Worm (Caenorhabditis elegans) whole organism, late embryonic: ENCODE data around the gene B0034.2.
A peak's percentile ranks its signal among the peaks of the same experiment; 100 is the strongest.

Experiments
- C38D4.7 ChIP-seq: fragments of 200-800 bp; sonication (Bioruptor generic); optimal IDR thresholded peaks from 2 replicates; lab custom pipeline; 2018; ENCODE audit warnings: mild to moderate bottlenecking, missing genetic modification characterization, moderate library complexity, missing compliant biosample characterization
- F13H6.1 ChIP-seq: sonication (generic microtip); optimal IDR thresholded peaks from 2 replicates; lab custom pipeline; 2016; ENCODE audit warnings: missing genetic modification characterization, missing compliant biosample characterization
- K02D7.2 ChIP-seq: sonication (generic microtip); optimal IDR thresholded peaks from 2 replicates; lab custom pipeline; 2017; ENCODE audit warnings: mild to moderate bottlenecking, missing genetic modification characterization, missing compliant biosample characterization
- T23F11.4 ChIP-seq: fragments of 200-800 bp; sonication (Bioruptor generic); optimal IDR thresholded peaks from 2 replicates; lab custom pipeline; 2018; ENCODE audit warnings: mild to moderate bottlenecking, missing genetic modification characterization, missing compliant biosample characterization
- ahr-1 ChIP-seq: sonication (generic microtip); optimal IDR thresholded peaks from 2 replicates; lab custom pipeline; 2016; ENCODE audit warnings: missing genetic modification characterization, missing compliant biosample characterization
- ama-1 ChIP-seq: fragments of 150-350 bp; optimal IDR thresholded peaks from 2 replicates; lab custom pipeline; 2014
- ceh-14 ChIP-seq: sonication (generic microtip); optimal IDR thresholded peaks from 2 replicates; lab custom pipeline; 2016; ENCODE audit warnings: missing genotype, missing genetic modification characterization, missing compliant biosample characterization
- ceh-18 ChIP-seq: sonication (generic microtip); optimal IDR thresholded peaks from 2 replicates; lab custom pipeline; 2016; ENCODE audit warnings: missing genetic modification characterization, missing compliant biosample characterization
- ceh-22 ChIP-seq: sonication (generic microtip); optimal IDR thresholded peaks from 2 replicates; lab custom pipeline; 2017; ENCODE audit warnings: missing biosample characterization, missing genetic modification characterization
- ceh-30 ChIP-seq: fragments of 150-350 bp; optimal IDR thresholded peaks from 2 replicates; lab custom pipeline; 2014; ENCODE audit warnings: missing biosample characterization, missing genetic modification characterization
- ceh-31 ChIP-seq: sonication (generic microtip); optimal IDR thresholded peaks from 2 replicates; lab custom pipeline; 2016; ENCODE audit warnings: missing genetic modification characterization, missing compliant biosample characterization
- ceh-34 ChIP-seq: sonication (generic microtip); optimal IDR thresholded peaks from 2 replicates; lab custom pipeline; 2016; ENCODE audit warnings: mild to moderate bottlenecking, missing genetic modification characterization, missing compliant biosample characterization
- dve-1 ChIP-seq: sonication (generic microtip); optimal IDR thresholded peaks from 2 replicates; lab custom pipeline; 2017; ENCODE audit warnings: antibody characterized with exemption, mild to moderate bottlenecking, missing genetic modification characterization, missing compliant biosample characterization
- elt-2 ChIP-seq: sonication (generic microtip); optimal IDR thresholded peaks from 2 replicates; lab custom pipeline; 2016; ENCODE audit warnings: missing genetic modification reagents, missing genetic modification characterization, missing compliant biosample characterization
- elt-4 ChIP-seq: sonication (generic microtip); optimal IDR thresholded peaks from 2 replicates; lab custom pipeline; 2016; ENCODE audit warnings: missing genetic modification characterization, missing compliant biosample characterization
- ets-4 ChIP-seq: sonication (generic microtip); optimal IDR thresholded peaks from 2 replicates; lab custom pipeline; 2016; ENCODE audit warnings: missing genetic modification characterization, missing compliant biosample characterization
- eyg-1 ChIP-seq: sonication (generic microtip); optimal IDR thresholded peaks from 2 replicates; lab custom pipeline; 2016; ENCODE audit warnings: missing genotype, missing genetic modification characterization, missing compliant biosample characterization
- fax-1 ChIP-seq: sonication (generic microtip); optimal IDR thresholded peaks from 2 replicates; lab custom pipeline; 2016; ENCODE audit warnings: missing genotype, missing genetic modification characterization, missing compliant biosample characterization
- fkh-10 ChIP-seq: fragments of 150-350 bp; optimal IDR thresholded peaks from 2 replicates; lab custom pipeline; 2014; ENCODE audit warnings: missing biosample characterization, missing genetic modification reagents, missing genetic modification characterization
- gmeb-2 ChIP-seq: sonication (generic microtip); optimal IDR thresholded peaks from 2 replicates; lab custom pipeline; 2016; ENCODE audit warnings: missing genetic modification characterization, inconsistent platforms, missing compliant biosample characterization
- hlh-13 ChIP-seq: fragments of 200-800 bp; sonication (Bioruptor generic); optimal IDR thresholded peaks from 2 replicates; lab custom pipeline; 2018; ENCODE audit warnings: mild to moderate bottlenecking, missing genetic modification characterization, missing compliant biosample characterization
- hlh-15 ChIP-seq: sonication (generic microtip); optimal IDR thresholded peaks from 2 replicates; lab custom pipeline; 2016; ENCODE audit warnings: missing genetic modification characterization, missing compliant biosample characterization
- hlh-6 ChIP-seq: sonication (generic microtip); optimal IDR thresholded peaks from 2 replicates; lab custom pipeline; 2016; ENCODE audit warnings: missing genotype, missing genetic modification characterization, missing compliant biosample characterization
- lin-11 ChIP-seq: fragments of 200-800 bp; sonication (Bioruptor generic); optimal IDR thresholded peaks from 2 replicates; lab custom pipeline; 2018; ENCODE audit warnings: mild to moderate bottlenecking, missing genetic modification characterization, missing compliant biosample characterization
- madf-2 ChIP-seq: sonication (generic microtip); optimal IDR thresholded peaks from 2 replicates; lab custom pipeline; 2017; ENCODE audit warnings: missing genetic modification characterization, missing compliant biosample characterization
- mec-3 ChIP-seq: sonication (generic microtip); optimal IDR thresholded peaks from 2 replicates; lab custom pipeline; 2016; ENCODE audit warnings: borderline replicate concordance, missing genetic modification characterization, missing compliant biosample characterization
- nfya-1 ChIP-seq: sonication (generic microtip); optimal IDR thresholded peaks from 2 replicates; lab custom pipeline; 2017; ENCODE audit warnings: missing genetic modification characterization, mild to moderate bottlenecking, missing compliant biosample characterization, antibody characterized with exemption, moderate library complexity
- odd-2 ChIP-seq: sonication (generic microtip); optimal IDR thresholded peaks from 2 replicates; lab custom pipeline; 2017; ENCODE audit warnings: antibody characterized with exemption, mild to moderate bottlenecking, missing genetic modification characterization, missing compliant biosample characterization
- pat-9 ChIP-seq: fragments of 200-800 bp; sonication (Bioruptor generic); optimal IDR thresholded peaks from 2 replicates; lab custom pipeline; 2018; ENCODE audit warnings: mild to moderate bottlenecking, missing genetic modification characterization, moderate library complexity, missing compliant biosample characterization
- pqm-1 ChIP-seq: sonication (generic microtip); optimal IDR thresholded peaks from 2 replicates; lab custom pipeline; 2016; ENCODE audit warnings: missing genetic modification characterization, missing compliant biosample characterization
- ref-2 ChIP-seq: sonication (generic microtip); optimal IDR thresholded peaks from 2 replicates; lab custom pipeline; 2016; ENCODE audit warnings: missing genetic modification characterization, missing compliant biosample characterization
- sdc-2 ChIP-seq: sonication (generic microtip); optimal IDR thresholded peaks from 2 replicates; lab custom pipeline; 2016; ENCODE audit warnings: missing genotype, missing genetic modification characterization, missing compliant biosample characterization
- syd-9 ChIP-seq: sonication (generic microtip); optimal IDR thresholded peaks from 2 replicates; lab custom pipeline; 2016; ENCODE audit warnings: mild to moderate bottlenecking, missing genetic modification characterization, moderate library complexity, missing compliant biosample characterization
- tbx-2 ChIP-seq: sonication (generic microtip); optimal IDR thresholded peaks from 2 replicates; lab custom pipeline; 2016; ENCODE audit warnings: missing genetic modification characterization, missing compliant biosample characterization
- tbx-7 ChIP-seq: sonication (generic microtip); optimal IDR thresholded peaks from 2 replicates; lab custom pipeline; 2016; ENCODE audit warnings: missing genotype, missing genetic modification characterization, missing compliant biosample characterization
- ttx-3 ChIP-seq: sonication (generic microtip); optimal IDR thresholded peaks from 2 replicates; lab custom pipeline; 2016; ENCODE audit warnings: missing genetic modification reagents, missing genetic modification characterization, missing compliant biosample characterization
- unc-3 ChIP-seq, 2 experiments: fragments of 200-800 bp in 1 of 2; sonication (Bioruptor generic) in 1 of 2; sonication (generic microtip) in 1 of 2; conservative IDR thresholded peaks in 1 of 2; optimal IDR thresholded peaks in 1 of 2; 2 replicates each; pipeline versions ENCODE4 v1.3.6 to Lab custom; 2016 to 2022; ENCODE audit warnings: missing compliant biosample characterization in 2 of 2, missing genetic modification characterization in 2 of 2, missing genetic modification reagents in 1 of 2
- unc-42 ChIP-seq: sonication (generic microtip); optimal IDR thresholded peaks from 2 replicates; lab custom pipeline; 2016; ENCODE audit warnings: missing genotype, missing genetic modification characterization, missing compliant biosample characterization
- unc-55 ChIP-seq: sonication (generic microtip); optimal IDR thresholded peaks from 2 replicates; lab custom pipeline; 2017; ENCODE audit warnings: missing biosample characterization, missing genetic modification reagents, missing genetic modification characterization
- unc-86 ChIP-seq: sonication (generic microtip); optimal IDR thresholded peaks from 2 replicates; lab custom pipeline; 2016; ENCODE audit warnings: missing genetic modification characterization, missing compliant biosample characterization
- zip-5 ChIP-seq: sonication (generic microtip); optimal IDR thresholded peaks from 2 replicates; lab custom pipeline; 2016; ENCODE audit warnings: missing genetic modification characterization, missing compliant biosample characterization

B0034.2 gene

ce11 chrII:5968037-5968436 lies 23.9 kb upstream of the B0034.2 start, which contains the start of gene B0034.1:
TSS of gene B0034.1 (plus strand) at chrII:5968337.
- TF ChIP-seq ahr-1: no peak
- TF ChIP-seq ceh-14 (tag; lab: Kevin White, UChicago): no peak
- no peak for TF ChIP-seq fax-1 (tag; lab: Kevin White, UChicago)
- TF ChIP-seq sdc-2 (tag; lab: Kevin White, UChicago): no peak
- TF ChIP-seq ceh-18 (tag; lab: Kevin White, UChicago): no peak
- TF ChIP-seq ets-4: no peak
- no peak for TF ChIP-seq pqm-1 (tag; lab: Kevin White, UChicago)
- TF ChIP-seq ama-1: no peak
- no peak for TF ChIP-seq hlh-6 (tag; lab: Kevin White, UChicago)
- no peak for TF ChIP-seq lin-11 (tag; lab: Kevin White, UChicago)
- no peak for TF ChIP-seq hlh-15 (tag; lab: Kevin White, UChicago)
- TF ChIP-seq odd-2 (tag; lab: Kevin White, UChicago): no peak
- TF ChIP-seq C38D4.7 (GFP tag; lab: Kevin White, UChicago): no peak
- TF ChIP-seq hlh-13: no peak
- no peak for TF ChIP-seq ref-2 (tag; lab: Kevin White, UChicago)
- TF ChIP-seq madf-2 (tag; lab: Kevin White, UChicago): no peak
- no peak for TF ChIP-seq elt-2 (tag; lab: Kevin White, UChicago)
- TF ChIP-seq, all 69 proteins: peak for 0

ce11 chrII:5966637-5967036 lies 22.5 kb upstream of the B0034.2 start:
- TF ChIP-seq ets-4 (no peak), zip-5 (tag; lab: Kevin White, UChicago) (no peak), ceh-31 (tag; lab: Kevin White, UChicago) (peak; percentile 50), F13H6.1 (tag; lab: Kevin White, UChicago) (no peak), K02D7.2 (tag; lab: Kevin White, UChicago) (no peak), elt-4 (no peak), unc-3 (GFP tag; conservative IDR thresholded peaks at IDR 0.05; lab: Robert Waterston, UW) (no peak), unc-3 (tag; optimal IDR thresholded peaks at IDR 0.05; lab: Kevin White, UChicago) (no peak), ama-1 (no peak), elt-2 (tag; lab: Kevin White, UChicago) (no peak), ceh-34 (tag; lab: Kevin White, UChicago) (peak; percentile 25), unc-42 (peak; percentile 18), ttx-3 (tag; lab: Kevin White, UChicago) (no peak), fax-1 (tag; lab: Kevin White, UChicago) (no peak), nfya-1 (no peak), dve-1 (tag; lab: Kevin White, UChicago) (no peak), tbx-7 (tag; lab: Kevin White, UChicago) (no peak), unc-55 (GFP tag; lab: Kevin White, UChicago) (peak; percentile 40), gmeb-2 (no peak), tbx-2 (no peak)

ce11 chrII:5964962-5965361 lies 20.8 kb upstream of the B0034.2 start:
- TF ChIP-seq ceh-22 (tag; lab: Kevin White, UChicago): no peak
- no peak for TF ChIP-seq pat-9 (tag; lab: Kevin White, UChicago)
- no peak for TF ChIP-seq madf-2 (tag; lab: Kevin White, UChicago)
- no peak for TF ChIP-seq gmeb-2
- no peak for TF ChIP-seq hlh-6 (tag; lab: Kevin White, UChicago)
- no peak for TF ChIP-seq unc-86 (tag; lab: Kevin White, UChicago)
- TF ChIP-seq fkh-10: no peak
- no peak for TF ChIP-seq T23F11.4 (GFP tag; lab: Kevin White, UChicago)
- TF ChIP-seq tbx-2: no peak
- TF ChIP-seq mec-3 (tag; lab: Kevin White, UChicago): no peak
- TF ChIP-seq ceh-30 (tag; lab: Kevin White, UChicago): no peak
- no peak for TF ChIP-seq syd-9
- no peak for TF ChIP-seq eyg-1 (tag; lab: Kevin White, UChicago)
